Worm (Caenorhabditis elegans) whole organism, mixed stage, embryonic: ENCODE results near the gene rpoa-12.

ENCODE experiments used
- ceh-83 ChIP-seq: fragments of 200-800 bp; sonication (Bioruptor generic); optimal IDR thresholded peaks from 2 replicates; lab custom pipeline; 2018; ENCODE audit warnings: mild to moderate bottlenecking, missing genetic modification characterization, missing compliant biosample characterization
- ces-1 ChIP-seq: fragments of 150-350 bp; optimal IDR thresholded peaks from 2 replicates; lab custom pipeline; 2014; ENCODE audit warnings: missing biosample characterization, missing genetic modification reagents, missing genetic modification characterization
- hlh-1 ChIP-seq: fragments of 150-350 bp; optimal IDR thresholded peaks from 2 replicates; lab custom pipeline; 2014; ENCODE audit warnings: missing biosample characterization, missing genetic modification reagents, missing genetic modification characterization
- lin-32 ChIP-seq: fragments of 200-800 bp; sonication (Bioruptor generic); optimal IDR thresholded peaks from 2 replicates; lab custom pipeline; 2018; ENCODE audit warnings: mild to moderate bottlenecking, missing genetic modification characterization, missing compliant biosample characterization
- lsy-2 ChIP-seq: fragments of 150-350 bp; optimal IDR thresholded peaks from 2 replicates; lab custom pipeline; 2014; ENCODE audit warnings: missing biosample characterization, missing genetic modification characterization
- mep-1 ChIP-seq: fragments of 150-350 bp; optimal IDR thresholded peaks from 2 replicates; lab custom pipeline; 2017; ENCODE audit warnings: missing biosample characterization, missing genetic modification reagents, missing genetic modification characterization, inconsistent platforms
- nhr-237 ChIP-seq: fragments of 150-350 bp; optimal IDR thresholded peaks from 2 replicates; lab custom pipeline; 2014; ENCODE audit warnings: missing biosample characterization, missing genetic modification characterization
- pha-4 ChIP-seq: fragments of 150-350 bp; optimal IDR thresholded peaks from 2 replicates; lab custom pipeline; 2018; ENCODE audit warnings: missing biosample characterization, missing genetic modification reagents, missing genetic modification characterization
- snpc-4 ChIP-seq: fragments of 150-350 bp; optimal IDR thresholded peaks from 2 replicates; lab custom pipeline; 2014; ENCODE audit warnings: missing biosample characterization, missing genetic modification characterization
- unc-39 ChIP-seq: fragments of 150-350 bp; optimal IDR thresholded peaks from 2 replicates; lab custom pipeline; 2014; ENCODE audit warnings: missing biosample characterization, missing genetic modification characterization
- unc-62 ChIP-seq: fragments of 150-350 bp; optimal IDR thresholded peaks from 2 replicates; lab custom pipeline; 2014; ENCODE audit warnings: missing biosample characterization, missing genetic modification reagents, missing genetic modification characterization
- ztf-11 ChIP-seq: fragments of 150-350 bp; optimal IDR thresholded peaks from 2 replicates; lab custom pipeline; 2014; ENCODE audit warnings: missing biosample characterization, missing genetic modification characterization

ce11 chrV:14396123-14396669 lies 26.9 kb downstream of the rpoa-12 start:
- TF ChIP-seq unc-39 (tag; lab: Kevin White, UChicago) (no peak), ztf-11 (tag; lab: Kevin White, UChicago) (no peak), pha-4 (no peak), nhr-237 (tag; lab: Kevin White, UChicago) (no peak), ces-1 (no peak), snpc-4 (no peak), lin-32 (no peak), ceh-83 (GFP tag; lab: Kevin White, UChicago) (no peak), lsy-2 (no peak), hlh-1 (tag; lab: Kevin White, UChicago) (no peak), unc-62 (no peak), mep-1 (tag; lab: Kevin White, UChicago) (no peak)
